Worm (Caenorhabditis elegans): ENCODE measurements around the gene B0035.13.

- TF ChIP-seq let-607 (tag; optimal IDR thresholded peaks at IDR 0.05) (no peak), sdz-38 (tag; optimal IDR thresholded peaks at IDR 0.05) (no peak)
These were observed 40.4 kb downstream of the B0035.13 start, which contains the start of gene col-127 for ce11 chrIV:11266090-11266489.
